Fruit fly (Drosophila melanogaster): ENCODE measurements around the gene Lk6.

The Lk6 gene

DNA sequence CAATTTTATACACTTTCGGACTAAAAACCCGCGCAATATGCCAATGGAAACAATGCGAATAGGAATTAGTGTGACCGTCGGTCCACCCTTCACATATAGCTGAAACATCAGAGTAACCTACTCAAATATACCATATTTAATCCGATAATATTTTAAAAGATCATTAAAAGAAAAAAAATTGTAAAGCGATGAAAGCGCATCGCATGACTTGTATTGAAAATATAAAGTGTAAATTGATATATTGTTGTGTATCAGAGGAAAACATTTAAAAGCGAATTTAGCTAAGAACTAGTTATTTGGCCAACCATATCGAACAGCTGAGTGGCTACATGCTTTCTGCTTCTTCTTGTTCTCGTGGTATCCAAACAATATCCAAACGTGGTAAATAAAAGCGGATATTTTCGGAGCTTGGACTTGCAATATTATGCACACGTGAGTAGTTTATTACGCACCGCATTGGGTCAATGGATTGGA is 22.5 kb downstream of the Lk6 start, which contains the start of the genes Blm and CG14722 (continued):
- TF ChIP-seq sug (tag; optimal IDR thresholded peaks at IDR 0.05) (no peak), Rx (GFP tag; IDR thresholded peaks at IDR 0.05) (no peak), CG1792 (GFP tag; optimal IDR thresholded peaks at IDR 0.05) (no peak), Doc2 (GFP tag; IDR thresholded peaks at IDR 0.05) (no peak), sna (GFP tag; IDR thresholded peaks at IDR 0.05; ENCODE audit: partially characterized antibody) (0 out of 2 replicates have a peak, but pooled peaks have one; percentile 25), Nf-YB (GFP tag; optimal IDR thresholded peaks at IDR 0.05) (no peak), mirr (GFP tag; optimal IDR thresholded peaks at IDR 0.05) (no peak), CG17328 (GFP tag; IDR thresholded peaks at IDR 0.05) (no peak), CG14441 (GFP tag; IDR thresholded peaks at IDR 0.05) (no peak), Atf3 (GFP tag; optimal IDR thresholded peaks at IDR 0.05) (no peak), row (GFP tag; IDR thresholded peaks at IDR 0.05) (peak; percentile 71), CG42726 (GFP tag; IDR thresholded peaks at IDR 0.05; ENCODE audit: partially characterized antibody) (no peak), Xbp1 (GFP tag; optimal IDR thresholded peaks at IDR 0.05) (no peak), fd64A (GFP tag; optimal IDR thresholded peaks at IDR 0.05) (no peak), sqz (GFP tag; optimal IDR thresholded peaks at IDR 0.05) (no peak), CG4617 (GFP tag; optimal IDR thresholded peaks at IDR 0.05; ENCODE audit: borderline replicate concordance) (peak; percentile 56), kni (GFP tag; optimal IDR thresholded peaks at IDR 0.05) (no peak), GATAe (GFP tag; conservative IDR thresholded peaks at IDR 0.05) (no peak), CG4282 (GFP tag; optimal IDR thresholded peaks at IDR 0.05) (no peak), B-H1 (GFP tag; IDR thresholded peaks at IDR 0.05) (no peak), croc (GFP tag; conservative IDR thresholded peaks at IDR 0.05) (no peak), CG9609 (GFP tag; optimal IDR thresholded peaks at IDR 0.05) (no peak), CG32532 (GFP tag; IDR thresholded peaks at IDR 0.05) (no peak), gce (GFP tag; IDR thresholded peaks at IDR 0.05) (no peak), emc (GFP tag; optimal IDR thresholded peaks at IDR 0.05) (no peak), schlank (tag; optimal IDR thresholded peaks at IDR 0.05) (no peak), BEAF-32 (GFP tag; optimal IDR thresholded peaks at IDR 0.05) (peak; percentile 61), ssp (GFP tag; IDR thresholded peaks at IDR 0.05) (no peak), Ets65A (GFP tag) (peak; percentile 46), CG6254 (GFP tag; optimal IDR thresholded peaks at IDR 0.05) (no peak), esg (GFP tag; conservative IDR thresholded peaks at IDR 0.05) (no peak), luna (GFP tag; optimal IDR thresholded peaks at IDR 0.05) (no peak), gro (GFP tag; optimal IDR thresholded peaks at IDR 0.05) (peak; percentile 33), Camta (GFP tag; optimal IDR thresholded peaks at IDR 0.05) (no peak), fd3F (GFP tag; optimal IDR thresholded peaks at IDR 0.05) (no peak), slp2 (GFP tag; optimal IDR thresholded peaks at IDR 0.05) (no peak), CG17186 (GFP tag; optimal IDR thresholded peaks at IDR 0.05) (peak; percentile 57), wek (GFP tag; optimal IDR thresholded peaks at IDR 0.05) (no peak), inv (GFP tag; IDR thresholded peaks at IDR 0.05; ENCODE audit: partially characterized antibody) (no peak), Ada2b (GFP tag; IDR thresholded peaks at IDR 0.05) (no peak), CG43689 (GFP tag; IDR thresholded peaks at IDR 0.05) (no peak), CG7372 (GFP tag; IDR thresholded peaks at IDR 0.05) (no peak), CG11247 (GFP tag; IDR thresholded peaks at IDR 0.05) (no peak), Hey (tag; optimal IDR thresholded peaks at IDR 0.05) (no peak), CG18619 (GFP tag; optimal IDR thresholded peaks at IDR 0.05) (no peak), CG10366 (GFP tag; IDR thresholded peaks at IDR 0.05) (no peak), Max (GFP tag; optimal IDR thresholded peaks at IDR 0.05) (peak; percentile 73), ERR (GFP tag; optimal IDR thresholded peaks at IDR 0.05) (no peak), CG10274 (GFP tag; optimal IDR thresholded peaks at IDR 0.05) (no peak), amos (GFP tag; IDR thresholded peaks at IDR 0.05; ENCODE audit: partially characterized antibody) (no peak), vfl (GFP tag; optimal IDR thresholded peaks at IDR 0.05) (no peak), bigmax (GFP tag; optimal IDR thresholded peaks at IDR 0.05) (no peak)
